Worm (Caenorhabditis elegans) whole organism, L4 larva: ENCODE data around the gene gpa-11.

Experiments
- F10B5.3 ChIP-seq: sonication (generic microtip); optimal IDR thresholded peaks from 2 replicates; lab custom pipeline; 2016; ENCODE audit warnings: mild to moderate bottlenecking, missing genetic modification characterization, missing compliant biosample characterization
- ceh-28 ChIP-seq: fragments of 150-350 bp; optimal IDR thresholded peaks from 2 replicates; lab custom pipeline; 2014; ENCODE audit warnings: missing biosample characterization, missing genetic modification reagents, missing genetic modification characterization
- lin-39 ChIP-seq: fragments of 150-350 bp; optimal IDR thresholded peaks from 2 replicates; lab custom pipeline; 2014; ENCODE audit warnings: missing biosample characterization, missing genetic modification reagents, missing genetic modification characterization
- lir-3 ChIP-seq: sonication (generic microtip); optimal IDR thresholded peaks from 2 replicates; lab custom pipeline; 2016; ENCODE audit warnings: mild to moderate bottlenecking, missing genetic modification characterization, missing compliant biosample characterization
- lsy-2 ChIP-seq, 2 experiments: fragments of 150-350 bp in 1 of 2; sonication (generic microtip) in 1 of 2; optimal IDR thresholded peaks; 2 replicates each; lab custom pipeline; 2014 to 2017; ENCODE audit warnings: missing biosample characterization in 2 of 2, missing genetic modification characterization in 2 of 2
- mxl-3 ChIP-seq: fragments of 200-800 bp; sonication (Bioruptor generic); optimal IDR thresholded peaks from 2 replicates; lab custom pipeline; 2018; ENCODE audit warnings: mild to moderate bottlenecking, missing genetic modification characterization, missing compliant biosample characterization
- nhr-42 ChIP-seq: fragments of 200-800 bp; sonication (Bioruptor generic); IDR thresholded peaks from 2 replicates; pipeline ENCODE4 v1.3.6; 2022; ENCODE audit warnings: missing genetic modification characterization, missing compliant biosample characterization
- nhr-76 ChIP-seq: fragments of 150-350 bp; optimal IDR thresholded peaks from 2 replicates; lab custom pipeline; 2014; ENCODE audit warnings: missing biosample characterization, missing genetic modification characterization
- nhr-77 ChIP-seq: fragments of 150-350 bp; optimal IDR thresholded peaks from 2 replicates; lab custom pipeline; 2014; ENCODE audit warnings: missing biosample characterization, missing genetic modification characterization
- pha-4 ChIP-seq, 2 experiments: fragments of 150-350 bp in 1 of 2; fragments of 200-800 bp in 1 of 2; sonication (Bioruptor generic) in 1 of 2; IDR thresholded peaks in 1 of 2; optimal IDR thresholded peaks in 1 of 2; 2 replicates each; pipeline versions ENCODE4 v1.3.6 to Lab custom; 2014 to 2022; ENCODE audit warnings: missing genetic modification characterization in 2 of 2, missing genetic modification reagents in 2 of 2, missing biosample characterization in 1 of 2, missing compliant biosample characterization in 1 of 2
- pqm-1 ChIP-seq: sonication (generic microtip); optimal IDR thresholded peaks from 2 replicates; lab custom pipeline; 2017; ENCODE audit warnings: missing biosample characterization, missing genetic modification characterization
- snpc-4 ChIP-seq: fragments of 150-350 bp; optimal IDR thresholded peaks from 2 replicates; lab custom pipeline; 2014; ENCODE audit warnings: missing biosample characterization, missing genetic modification characterization
- unc-39 ChIP-seq: sonication (generic microtip); optimal IDR thresholded peaks from 2 replicates; lab custom pipeline; 2017; ENCODE audit warnings: missing biosample characterization, missing genetic modification characterization

ce11 chrII:4288572-4288971, 41.6 kb downstream of the gpa-11 start:
- TF ChIP-seq nhr-42 (GFP tag; lab: Robert Waterston, UW): no peak
- no peak for TF ChIP-seq nhr-76 (tag; lab: Kevin White, UChicago)
- TF ChIP-seq pha-4 (GFP tag; IDR thresholded peaks at IDR 0.05; lab: Robert Waterston, UW): no peak
- TF ChIP-seq pha-4 (tag; optimal IDR thresholded peaks at IDR 0.05; lab: Kevin White, UChicago): no peak
- no peak for TF ChIP-seq snpc-4 (tag; lab: Kevin White, UChicago)
- TF ChIP-seq unc-39 (tag; lab: Kevin White, UChicago): no peak
- no peak for TF ChIP-seq lsy-2 (tag; optimal IDR thresholded peaks at IDR 0.05; lab: Kevin White, UChicago)
- no peak for TF ChIP-seq nhr-77 (tag; lab: Kevin White, UChicago)
- no peak for TF ChIP-seq F10B5.3 (tag; lab: Kevin White, UChicago)
- TF ChIP-seq lin-39 (tag; lab: Kevin White, UChicago): no peak
- TF ChIP-seq ceh-28 (tag; lab: Kevin White, UChicago): no peak
- TF ChIP-seq mxl-3 (GFP tag; lab: Kevin White, UChicago): no peak
- TF ChIP-seq lir-3 (tag; lab: Kevin White, UChicago): no peak
- TF ChIP-seq pqm-1 (tag; lab: Kevin White, UChicago): peak; percentile 5
